Fruit fly (Drosophila melanogaster) whole organism: ENCODE measurements around the gene CG5004.

Experiments used
- CG8478 ChIP-seq: fragments of >200 bp; optimal IDR thresholded peaks from 2 replicates; lab custom pipeline; 2018; ENCODE audit warnings: inconsistent platforms
- Dll ChIP-seq: fragments of >200 bp; optimal IDR thresholded peaks from 2 replicates; lab custom pipeline; 2017
- EcR ChIP-seq, 2 experiments: fragments of >200 bp; optimal IDR thresholded peaks; 2 replicates each; lab custom pipeline; 2017; ENCODE audit warnings: missing biosample characterization in 2 of 2, missing genetic modification characterization in 2 of 2, missing genetic modification reagents in 2 of 2
- pan ChIP-seq: fragments of >200 bp; optimal IDR thresholded peaks from 2 replicates; lab custom pipeline; 2017
- psq ChIP-seq: fragments of >200 bp; optimal IDR thresholded peaks from 2 replicates; lab custom pipeline; 2017
- usp ChIP-seq: fragments of >200 bp; optimal IDR thresholded peaks from 2 replicates; lab custom pipeline; 2017; ENCODE audit warnings: missing biosample characterization, missing genetic modification characterization, mixed read lengths

- no peak for TF ChIP-seq pan (lab: Kevin White, UChicago)
- no peak for TF ChIP-seq Dll (lab: Kevin White, UChicago)
- no peak for TF ChIP-seq CG8478
- TF ChIP-seq usp (GFP tag; lab: Kevin White, UChicago) = no peak
- TF ChIP-seq psq (lab: Kevin White, UChicago) = no peak
- TF ChIP-seq EcR (GFP tag; optimal IDR thresholded peaks at IDR 0.05; lab: Kevin White, UChicago) = no peak
These were observed 19.8 kb upstream of the CG5004 start, which contains the start of gene CG8945 for dm6 chrX:17087575-17087974.
